Worm (Caenorhabditis elegans): ENCODE data around the gene W03F9.2.

DNA sequence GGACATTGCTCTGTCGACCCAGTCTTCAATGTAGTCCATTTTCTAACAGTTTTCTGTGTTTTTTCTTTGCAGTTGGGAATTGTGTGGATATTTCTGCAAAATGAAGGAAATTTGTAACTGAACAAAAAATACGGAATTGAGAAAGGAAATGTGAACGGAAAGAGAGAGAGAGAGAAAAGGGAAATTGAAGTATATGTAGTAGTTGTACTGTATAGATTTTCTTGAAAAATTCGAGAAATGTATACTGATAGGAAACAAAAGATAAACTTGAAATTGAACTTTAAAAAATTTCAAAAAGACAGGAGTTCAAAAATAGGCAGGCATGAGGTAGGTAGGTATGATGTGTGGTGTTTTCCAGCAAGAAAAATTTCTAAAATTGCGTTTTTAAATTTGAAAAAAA, 44.1 kb downstream of the W03F9.2 start, which contains the start of gene daam-1:
- TF ChIP-seq hlh-1 (tag; optimal IDR thresholded peaks at IDR 0.05) (no peak), nhr-12 (tag; optimal IDR thresholded peaks at IDR 0.05) (no peak), mep-1 (tag; optimal IDR thresholded peaks at IDR 0.05) (no peak), blmp-1 (tag; optimal IDR thresholded peaks at IDR 0.05) (no peak), nhr-237 (tag; optimal IDR thresholded peaks at IDR 0.05) (no peak), nhr-2 (tag; optimal IDR thresholded peaks at IDR 0.05) (no peak)
